Worm (Caenorhabditis elegans) whole organism, late embryonic: ENCODE measurements around the gene T26E4.4.

Experiments used
- K02D7.2 ChIP-seq: sonication (generic microtip); optimal IDR thresholded peaks from 2 replicates; lab custom pipeline; 2017; ENCODE audit warnings: mild to moderate bottlenecking, missing genetic modification characterization, missing compliant biosample characterization
- ama-1 ChIP-seq: fragments of 150-350 bp; optimal IDR thresholded peaks from 2 replicates; lab custom pipeline; 2014
- ceh-31 ChIP-seq: sonication (generic microtip); optimal IDR thresholded peaks from 2 replicates; lab custom pipeline; 2016; ENCODE audit warnings: missing genetic modification characterization, missing compliant biosample characterization
- ceh-6 ChIP-seq: fragments of 200-800 bp; sonication (Bioruptor generic); optimal IDR thresholded peaks from 2 replicates; lab custom pipeline; 2018; ENCODE audit warnings: mild to moderate bottlenecking, missing genetic modification characterization, missing compliant biosample characterization
- dmd-4 ChIP-seq: sonication (generic microtip); optimal IDR thresholded peaks from 2 replicates; lab custom pipeline; 2016; ENCODE audit warnings: borderline replicate concordance, missing genetic modification characterization, missing compliant biosample characterization
- fax-1 ChIP-seq: sonication (generic microtip); optimal IDR thresholded peaks from 2 replicates; lab custom pipeline; 2016; ENCODE audit warnings: missing genotype, missing genetic modification characterization, missing compliant biosample characterization
- fkh-10 ChIP-seq: fragments of 150-350 bp; optimal IDR thresholded peaks from 2 replicates; lab custom pipeline; 2014; ENCODE audit warnings: missing biosample characterization, missing genetic modification reagents, missing genetic modification characterization
- fkh-6 ChIP-seq: sonication (generic microtip); optimal IDR thresholded peaks from 2 replicates; lab custom pipeline; 2016; ENCODE audit warnings: missing genetic modification characterization, missing compliant biosample characterization
- lin-11 ChIP-seq: fragments of 200-800 bp; sonication (Bioruptor generic); optimal IDR thresholded peaks from 2 replicates; lab custom pipeline; 2018; ENCODE audit warnings: mild to moderate bottlenecking, missing genetic modification characterization, missing compliant biosample characterization
- npax-4 ChIP-seq: sonication (generic microtip); optimal IDR thresholded peaks from 2 replicates; lab custom pipeline; 2016; ENCODE audit warnings: missing genetic modification characterization, missing compliant biosample characterization
- pha-4 ChIP-seq: fragments of 150-350 bp; optimal IDR thresholded peaks from 2 replicates; lab custom pipeline; 2018; ENCODE audit warnings: missing biosample characterization, missing genetic modification reagents, missing genetic modification characterization
- unc-86 ChIP-seq: sonication (generic microtip); optimal IDR thresholded peaks from 2 replicates; lab custom pipeline; 2016; ENCODE audit warnings: missing genetic modification characterization, missing compliant biosample characterization
- ztf-16 ChIP-seq: sonication (generic microtip); optimal IDR thresholded peaks from 2 replicates; lab custom pipeline; 2017; ENCODE audit warnings: missing genetic modification characterization, missing compliant biosample characterization

ce11 chrV:15792409-15792808, at the start of gene T26E4.4:
- TF ChIP-seq ztf-16 (tag; lab: Kevin White, UChicago) (no peak), unc-86 (tag; lab: Kevin White, UChicago) (no peak), ama-1 (lab: Kevin White, UChicago) (no peak), fkh-6 (tag; lab: Kevin White, UChicago) (no peak), fkh-10 (GFP tag; lab: Kevin White, UChicago) (no peak), ceh-31 (tag; lab: Kevin White, UChicago) (no peak), dmd-4 (tag; lab: Kevin White, UChicago) (no peak), K02D7.2 (tag; lab: Kevin White, UChicago) (no peak), ceh-6 (GFP tag; lab: Kevin White, UChicago) (no peak), npax-4 (tag; lab: Kevin White, UChicago) (no peak), pha-4 (tag; lab: Kevin White, UChicago) (no peak), lin-11 (tag; lab: Kevin White, UChicago) (no peak), fax-1 (no peak)
